Worm (Caenorhabditis elegans) whole organism, L1 larva: Measurements from ENCODE around the gene let-711.

Experiments
- C04F5.9 ChIP-seq: sonication (generic microtip); optimal IDR thresholded peaks from 2 replicates; lab custom pipeline; 2016; ENCODE audit warnings: missing genetic modification characterization, missing compliant biosample characterization
- Y116A8C.19 ChIP-seq: sonication (generic microtip); optimal IDR thresholded peaks from 2 replicates; lab custom pipeline; 2016; ENCODE audit warnings: missing compliant biosample characterization, missing genetic modification characterization, borderline replicate concordance
- aha-1 ChIP-seq: fragments of 150-350 bp; optimal IDR thresholded peaks from 2 replicates; lab custom pipeline; 2014; ENCODE audit warnings: missing biosample characterization, missing genetic modification characterization
- alr-1 ChIP-seq: fragments of 200-800 bp; sonication (Bioruptor generic); optimal IDR thresholded peaks from 2 replicates; lab custom pipeline; 2018; ENCODE audit warnings: borderline replicate concordance, mild to moderate bottlenecking, missing genetic modification characterization, missing compliant biosample characterization
- aly-2 ChIP-seq: fragments of 150-350 bp; optimal IDR thresholded peaks from 2 replicates; lab custom pipeline; 2014; ENCODE audit warnings: missing biosample characterization, missing genetic modification characterization
- blmp-1 ChIP-seq: fragments of 150-350 bp; optimal IDR thresholded peaks from 2 replicates; lab custom pipeline; 2014; ENCODE audit warnings: missing biosample characterization, missing genetic modification characterization
- ceh-8 ChIP-seq: fragments of 200-800 bp; sonication (Bioruptor generic); optimal IDR thresholded peaks from 2 replicates; lab custom pipeline; 2018; ENCODE audit warnings: mild to moderate bottlenecking, missing genetic modification characterization, moderate library complexity, missing compliant biosample characterization
- ceh-82 ChIP-seq, 3 experiments: fragments of 150-350 bp in 1 of 3; sonication (generic microtip) in 2 of 3; optimal IDR thresholded peaks; 2 replicates each; lab custom pipeline; 2014 to 2017; ENCODE audit warnings: missing biosample characterization in 3 of 3, missing genetic modification characterization in 3 of 3
- ces-1 ChIP-seq: fragments of 150-350 bp; optimal IDR thresholded peaks from 2 replicates; lab custom pipeline; 2014; ENCODE audit warnings: missing biosample characterization, missing genetic modification reagents, missing genetic modification characterization
- dpl-1 ChIP-seq, 3 experiments: fragments of 150-350 bp in 2 of 3; sonication (generic microtip) in 1 of 3; optimal IDR thresholded peaks; 2 replicates each; lab custom pipeline; 2014 to 2017; ENCODE audit warnings: missing biosample characterization in 3 of 3, missing genetic modification characterization in 3 of 3, missing genetic modification reagents in 3 of 3
- dsc-1 ChIP-seq: sonication (generic microtip); optimal IDR thresholded peaks from 2 replicates; lab custom pipeline; 2016; ENCODE audit warnings: mild to moderate bottlenecking, missing genetic modification characterization, missing compliant biosample characterization
- elt-2 ChIP-seq: sonication (generic microtip); optimal IDR thresholded peaks from 2 replicates; lab custom pipeline; 2016; ENCODE audit warnings: missing genetic modification characterization, mild to moderate bottlenecking, inconsistent platforms, missing compliant biosample characterization, missing genetic modification reagents
- elt-3 ChIP-seq, 6 experiments: fragments of 150-350 bp in 1 of 6; sonication (generic microtip); optimal IDR thresholded peaks; 2 replicates each; lab custom pipeline; 2017 to 2018; ENCODE audit warnings: missing biosample characterization in 6 of 6, missing genetic modification characterization in 6 of 6, inconsistent platforms in 1 of 6
- fos-1 ChIP-seq: fragments of 150-350 bp; optimal IDR thresholded peaks from 2 replicates; lab custom pipeline; 2014; ENCODE audit warnings: missing biosample characterization, missing genetic modification characterization
- hpl-2 ChIP-seq: fragments of 150-350 bp; optimal IDR thresholded peaks from 2 replicates; lab custom pipeline; 2014; ENCODE audit warnings: missing biosample characterization, missing genetic modification reagents, missing genetic modification characterization
- lin-13 ChIP-seq: fragments of 150-350 bp; optimal IDR thresholded peaks from 2 replicates; lab custom pipeline; 2014; ENCODE audit warnings: missing biosample characterization, missing genetic modification reagents, missing genetic modification characterization
- lin-14 ChIP-seq: fragments of 200-800 bp; sonication (Bioruptor generic); optimal IDR thresholded peaks from 2 replicates; lab custom pipeline; 2018; ENCODE audit warnings: mild to moderate bottlenecking, missing genetic modification characterization, moderate library complexity, missing compliant biosample characterization
- lin-15B ChIP-seq: fragments of 150-350 bp; sonication (generic microtip); optimal IDR thresholded peaks from 3 replicates; lab custom pipeline; 2014; ENCODE audit warnings: missing biosample characterization, missing genetic modification characterization
- lir-3 ChIP-seq: sonication (generic microtip); optimal IDR thresholded peaks from 2 replicates; lab custom pipeline; 2016; ENCODE audit warnings: mild to moderate bottlenecking, missing genetic modification characterization, moderate library complexity, missing compliant biosample characterization; ENCODE audit not compliant: poor library complexity
- lsy-2 ChIP-seq, 2 experiments: fragments of 150-350 bp; optimal IDR thresholded peaks; 2 replicates each; lab custom pipeline; 2014; ENCODE audit warnings: missing biosample characterization in 2 of 2, missing genetic modification characterization in 2 of 2
- mdl-1 ChIP-seq, 2 experiments: fragments of 150-350 bp; optimal IDR thresholded peaks; 2 replicates each; lab custom pipeline; 2014 to 2017; ENCODE audit warnings: missing biosample characterization in 2 of 2, missing genetic modification characterization in 2 of 2, inconsistent platforms in 1 of 2
- mep-1 ChIP-seq: fragments of 150-350 bp; optimal IDR thresholded peaks from 2 replicates; lab custom pipeline; 2014; ENCODE audit warnings: missing biosample characterization, missing genetic modification characterization
- nhr-19 ChIP-seq: fragments of 200-800 bp; sonication (Bioruptor generic); conservative IDR thresholded peaks from 2 replicates; pipeline ENCODE4 v1.3.6; 2022; ENCODE audit warnings: missing genetic modification characterization, missing compliant biosample characterization
- nhr-20 ChIP-seq: sonication (generic microtip); optimal IDR thresholded peaks from 2 replicates; lab custom pipeline; 2016; ENCODE audit warnings: mild to moderate bottlenecking, missing genetic modification characterization, missing compliant biosample characterization
- nhr-28 ChIP-seq: fragments of 150-350 bp; optimal IDR thresholded peaks from 2 replicates; lab custom pipeline; 2014; ENCODE audit warnings: missing biosample characterization, missing genetic modification characterization
- nhr-76 ChIP-seq: sonication (generic microtip); optimal IDR thresholded peaks from 2 replicates; lab custom pipeline; 2017; ENCODE audit warnings: missing biosample characterization, missing genetic modification characterization
- nhr-77 ChIP-seq: fragments of 150-350 bp; optimal IDR thresholded peaks from 2 replicates; lab custom pipeline; 2014; ENCODE audit warnings: missing biosample characterization, missing genetic modification characterization
- nhr-84 ChIP-seq: sonication (generic microtip); optimal IDR thresholded peaks from 2 replicates; lab custom pipeline; 2017; ENCODE audit warnings: missing biosample characterization, missing genetic modification characterization
- nhr-85 ChIP-seq: sonication (generic microtip); peaks from one replicate; lab custom pipeline; 2016; ENCODE audit warnings: missing genetic modification characterization, inconsistent platforms, missing compliant biosample characterization
- nhr-90 ChIP-seq: sonication (generic microtip); optimal IDR thresholded peaks from 2 replicates; lab custom pipeline; 2016; ENCODE audit warnings: mild to moderate bottlenecking, missing genetic modification characterization, missing compliant biosample characterization; ENCODE audit not compliant: poor library complexity
- pag-3 ChIP-seq: sonication (generic microtip); optimal IDR thresholded peaks from 2 replicates; lab custom pipeline; 2017; ENCODE audit warnings: missing genetic modification characterization, mild to moderate bottlenecking, missing compliant biosample characterization, antibody characterized with exemption, borderline replicate concordance; ENCODE audit not compliant: insufficient read depth
- pqm-1 ChIP-seq: sonication (generic microtip); optimal IDR thresholded peaks from 3 replicates; lab custom pipeline; 2017; ENCODE audit warnings: missing biosample characterization, missing genetic modification characterization
- rnt-1 ChIP-seq: sonication (generic microtip); optimal IDR thresholded peaks from 2 replicates; lab custom pipeline; 2016; ENCODE audit warnings: mild to moderate bottlenecking, missing genetic modification characterization, moderate library complexity, missing compliant biosample characterization
- snpc-4 ChIP-seq: fragments of 150-350 bp; optimal IDR thresholded peaks from 2 replicates; lab custom pipeline; 2014; ENCODE audit warnings: missing biosample characterization, missing genetic modification characterization
- snu-23 ChIP-seq: sonication (generic microtip); optimal IDR thresholded peaks from 2 replicates; lab custom pipeline; 2016; ENCODE audit warnings: missing genetic modification characterization, missing compliant biosample characterization
- sox-4 ChIP-seq: sonication (generic microtip); optimal IDR thresholded peaks from 2 replicates; lab custom pipeline; 2016; ENCODE audit warnings: missing genetic modification characterization, missing compliant biosample characterization
- sptf-1 ChIP-seq: fragments of 150-350 bp; optimal IDR thresholded peaks from 2 replicates; lab custom pipeline; 2014; ENCODE audit warnings: missing biosample characterization, missing genetic modification characterization
- tbx-2 ChIP-seq: sonication (generic microtip); optimal IDR thresholded peaks from 2 replicates; lab custom pipeline; 2016; ENCODE audit warnings: missing genetic modification characterization, missing compliant biosample characterization
- unc-130 ChIP-seq: fragments of 150-350 bp; optimal IDR thresholded peaks from 2 replicates; lab custom pipeline; 2017; ENCODE audit warnings: missing biosample characterization, missing genetic modification characterization, inconsistent platforms
- unc-86 ChIP-seq: sonication (generic microtip); optimal IDR thresholded peaks from 2 replicates; lab custom pipeline; 2016; ENCODE audit warnings: missing genetic modification characterization, missing compliant biosample characterization
- unc-98 ChIP-seq: fragments of 200-800 bp; sonication (Bioruptor generic); IDR thresholded peaks from 2 replicates; pipeline ENCODE4 v1.3.6; 2022; ENCODE audit warnings: missing genetic modification characterization, missing compliant biosample characterization
- xbp-1 ChIP-seq: sonication (generic microtip); optimal IDR thresholded peaks from 2 replicates; lab custom pipeline; 2016; ENCODE audit warnings: missing genetic modification characterization, missing compliant biosample characterization
- ztf-11 ChIP-seq, 2 experiments: sonication (generic microtip); optimal IDR thresholded peaks; 2 replicates each; lab custom pipeline; 2016 to 2017; ENCODE audit warnings: missing genetic modification characterization in 2 of 2, missing biosample characterization in 1 of 2, missing compliant biosample characterization in 1 of 2
- ztf-4 ChIP-seq: fragments of 150-350 bp; optimal IDR thresholded peaks from 2 replicates; lab custom pipeline; 2014; ENCODE audit warnings: missing biosample characterization, missing genetic modification characterization

let-711 gene

ce11 chrIII:6971662-6972284, 25.3 kb downstream of the let-711 start, which contains the start of the genes eef-1A.1 and rfc-4 (continued):
- TF ChIP-seq lsy-2 (tag; optimal IDR thresholded peaks at IDR 0.05; lab: Kevin White, UChicago) = peak; percentile 99 to 100
- TF ChIP-seq fos-1 = peak; percentile 95
- TF ChIP-seq nhr-28 = no peak
- TF ChIP-seq sptf-1 (tag; lab: Kevin White, UChicago) = no peak
- TF ChIP-seq nhr-19 = peak; percentile 98
- peak; percentile 98 for TF ChIP-seq nhr-85 (tag; lab: Kevin White, UChicago)
- TF ChIP-seq nhr-77 = peak; percentile 96
- peak; percentile 80 to 100 (median 92) for TF ChIP-seq elt-3 (tag; optimal IDR thresholded peaks at IDR 0.05; lab: Kevin White, UChicago)
- peak; percentile 95 for TF ChIP-seq ceh-8
- TF ChIP-seq unc-98 (GFP tag; lab: Robert Waterston, UW) = peak; percentile 51; the same call in 1 of the 2 replicates
- peak; percentile 59 for TF ChIP-seq elt-2 (tag; lab: Kevin White, UChicago)

ce11 chrIII:6973682-6974081, 27.2 kb downstream of the let-711 start, which contains the start of gene F31E3.2:
F31E3.2 (plus strand) TSS chrIII:6973982.
- no peak for TF ChIP-seq lin-15B (tag; lab: Kevin White, UChicago)
- peak in 1 of 2 experiments; percentile 9 for TF ChIP-seq lsy-2 (tag; optimal IDR thresholded peaks at IDR 0.05; lab: Kevin White, UChicago)
- no peak for TF ChIP-seq ces-1 (GFP tag; lab: Kevin White, UChicago)

- TF ChIP-seq alr-1 (no peak), ceh-82 (tag; optimal IDR thresholded peaks at IDR 0.05; lab: Kevin White, UChicago) (no peak)
These were observed 28.4 kb downstream of the let-711 start for ce11 chrIII:6974952-6975351.

- TF ChIP-seq rnt-1 (tag; lab: Kevin White, UChicago) (peak; percentile 68), nhr-28 (no peak), nhr-85 (tag; lab: Kevin White, UChicago) (peak; percentile 92), ztf-4 (tag; lab: Kevin White, UChicago) (peak; percentile 47), mep-1 (tag; lab: Kevin White, UChicago) (peak; percentile 88), lir-3 (tag; lab: Kevin White, UChicago) (no peak), snu-23 (GFP tag; lab: Kevin White, UChicago) (peak; percentile 87), aha-1 (no peak), nhr-90 (tag; lab: Kevin White, UChicago) (peak; percentile 43), blmp-1 (peak; percentile 92), lin-14 (GFP tag; lab: Kevin White, UChicago) (peak; percentile 91), dsc-1 (peak; percentile 78), pqm-1 (no peak), ces-1 (GFP tag; lab: Kevin White, UChicago) (no peak), tbx-2 (tag; lab: Kevin White, UChicago) (peak; percentile 79), ztf-11 (tag; optimal IDR thresholded peaks at IDR 0.05; lab: Kevin White, UChicago) (peak in 1 of 2 experiments; percentile 58), aly-2 (peak; percentile 11), elt-3 (tag; optimal IDR thresholded peaks at IDR 0.05; lab: Kevin White, UChicago) (peak in 2 of 6 experiments; percentile 17 to 65), nhr-19 (peak; percentile 62), snpc-4 (tag; lab: Kevin White, UChicago) (peak; percentile 31), xbp-1 (tag; lab: Kevin White, UChicago) (peak; percentile 20), hpl-2 (GFP tag; lab: Kevin White, UChicago) (no peak), nhr-84 (no peak), ceh-82 (tag; optimal IDR thresholded peaks at IDR 0.05; lab: Kevin White, UChicago) (peak in 1 of 3 experiments; percentile 32), nhr-20 (tag; lab: Kevin White, UChicago) (peak; percentile 71), unc-86 (tag; lab: Kevin White, UChicago) (peak; percentile 24), sox-4 (tag; lab: Kevin White, UChicago) (no peak), mdl-1 (tag; optimal IDR thresholded peaks at IDR 0.05; lab: Kevin White, UChicago) (peak in 1 of 2 experiments; percentile 35), Y116A8C.19 (tag; lab: Kevin White, UChicago) (no peak), dpl-1 (GFP tag; optimal IDR thresholded peaks at IDR 0.05; lab: Kevin White, UChicago) (peak; percentile 55 to 58 (median 55)), lsy-2 (tag; optimal IDR thresholded peaks at IDR 0.05; lab: Kevin White, UChicago) (peak; percentile 79 to 94), pag-3 (tag; lab: Kevin White, UChicago) (no peak), nhr-77 (peak; percentile 47), lin-13 (GFP tag; lab: Kevin White, UChicago) (peak; percentile 69), nhr-76 (tag; lab: Kevin White, UChicago) (no peak), unc-130 (tag; lab: Kevin White, UChicago) (peak; percentile 75), C04F5.9 (tag; lab: Kevin White, UChicago) (peak; percentile 96)
These were observed 32.4 kb downstream of the let-711 start for ce11 chrIII:6978875-6979274.
